Worm (Caenorhabditis elegans): ENCODE measurements around the gene hrg-4.

DNA sequence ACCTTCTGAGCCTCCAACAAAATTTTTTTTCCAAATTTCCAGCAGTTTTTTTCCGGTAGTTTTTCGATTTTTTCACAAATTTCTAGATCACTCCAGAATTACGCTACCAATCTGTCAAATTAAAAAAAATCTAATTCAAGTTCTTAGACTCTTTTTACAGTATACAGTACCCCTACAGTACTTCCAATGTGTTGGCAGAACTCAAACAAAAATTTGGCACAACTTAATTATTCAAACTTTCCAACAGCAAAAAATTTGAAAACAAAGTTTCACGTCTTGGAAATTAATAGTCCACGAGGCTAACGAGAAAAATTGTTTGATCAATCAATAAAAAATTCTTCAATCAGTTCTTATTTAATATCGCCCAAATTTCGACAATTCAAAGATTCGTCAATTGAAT lies 19.0 kb upstream of the hrg-4 start, which contains the start of gene F36H1.3:
- no peak for TF ChIP-seq nhr-237 (tag; optimal IDR thresholded peaks at IDR 0.05)
- no peak for TF ChIP-seq nhr-23 (tag; optimal IDR thresholded peaks at IDR 0.05)
- TF ChIP-seq unc-62 (GFP tag; optimal IDR thresholded peaks at IDR 0.05) = no peak
- TF ChIP-seq mdl-1 (tag; optimal IDR thresholded peaks at IDR 0.05) = no peak
- TF ChIP-seq nhr-28 (tag; optimal IDR thresholded peaks at IDR 0.05) = no peak
- no peak for TF ChIP-seq eor-1 (tag; optimal IDR thresholded peaks at IDR 0.05)
- no peak for TF ChIP-seq ZK546.5 (tag; optimal IDR thresholded peaks at IDR 0.05)
- no peak for TF ChIP-seq ztf-11 (tag; optimal IDR thresholded peaks at IDR 0.05)

Data from whole organism, L3 larva.